Fruit fly (Drosophila melanogaster) whole organism, embryonic: ENCODE measurements around the gene pyd.

ENCODE experiments used
- CG10543 ChIP-seq: fragments of 200-800 bp; sonication (Bioruptor generic); optimal IDR thresholded peaks from 3 replicates; lab custom pipeline; 2017; ENCODE audit warnings: missing biosample characterization, mild to moderate bottlenecking, missing genetic modification characterization, moderate library complexity
- CG11695 ChIP-seq: fragments of 200-800 bp; sonication (Bioruptor generic); IDR thresholded peaks from 3 replicates; pipeline ENCODE4 v1.3.6; 2022; ENCODE audit warnings: missing biosample characterization, missing genetic modification characterization
- CG12104 ChIP-seq: fragments of 200-800 bp; sonication (Bioruptor generic); optimal IDR thresholded peaks from 3 replicates; lab custom pipeline; 2016; ENCODE audit warnings: missing biosample characterization, missing genetic modification characterization
- CG1233 ChIP-seq: fragments of 200-800 bp; sonication (Bioruptor generic); optimal IDR thresholded peaks from 4 replicates; lab custom pipeline; 2018; ENCODE audit warnings: missing biosample characterization, mild to moderate bottlenecking, missing genetic modification characterization
- CG14667 ChIP-seq: fragments of 200-800 bp; sonication (Bioruptor generic); IDR thresholded peaks from 2 replicates; pipeline ENCODE4 v1.3.6; 2022; ENCODE audit warnings: missing biosample characterization, missing genetic modification characterization
- CG15514 ChIP-seq: fragments of 200-800 bp; sonication (Bioruptor generic); optimal IDR thresholded peaks from 3 replicates; lab custom pipeline; 2017; ENCODE audit warnings: missing biosample characterization, missing genetic modification characterization, mild to moderate bottlenecking, moderate library complexity, missing genetic modification reagents
- CG17912 ChIP-seq: fragments of 200-800 bp; sonication (Bioruptor generic); optimal IDR thresholded peaks from 2 replicates; lab custom pipeline; 2018; ENCODE audit warnings: missing biosample characterization, mild to moderate bottlenecking, missing genetic modification characterization
- CG2116 ChIP-seq: fragments of 200-800 bp; sonication (Bioruptor generic); optimal IDR thresholded peaks from 3 replicates; lab custom pipeline; 2018; ENCODE audit warnings: missing biosample characterization, mild to moderate bottlenecking, missing genetic modification characterization
- CG30020 ChIP-seq: fragments of 200-800 bp; optimal IDR thresholded peaks from 2 replicates; lab custom pipeline; 2019; ENCODE audit warnings: missing biosample characterization, mild to moderate bottlenecking, missing genetic modification characterization, moderate library complexity
- CG31388 ChIP-seq: fragments of 200-800 bp; sonication (Bioruptor generic); optimal IDR thresholded peaks from 2 replicates; lab custom pipeline; 2016; ENCODE audit warnings: missing biosample characterization, missing genetic modification characterization
- CG3163 ChIP-seq: fragments of 200-800 bp; sonication (Bioruptor generic); optimal IDR thresholded peaks from 3 replicates; lab custom pipeline; 2016; ENCODE audit warnings: missing biosample characterization, missing genetic modification characterization
- CG3838 ChIP-seq: fragments of 200-800 bp; sonication (Bioruptor generic); optimal IDR thresholded peaks from 3 replicates; lab custom pipeline; 2016; ENCODE audit warnings: missing biosample characterization, missing genetic modification characterization
- CG42726 ChIP-seq: fragments of 200-800 bp; sonication (Bioruptor generic); IDR thresholded peaks from 2 replicates; pipeline ENCODE4 v1.3.6; 2022; ENCODE audit warnings: missing biosample characterization, missing genetic modification characterization; ENCODE audit not compliant: partially characterized antibody
- CG4820 ChIP-seq: fragments of 200-800 bp; sonication (Bioruptor generic); optimal IDR thresholded peaks from 3 replicates; lab custom pipeline; 2016; ENCODE audit warnings: missing biosample characterization, missing genetic modification characterization
- CG7556 ChIP-seq: fragments of 200-800 bp; sonication (Bioruptor generic); optimal IDR thresholded peaks from 2 replicates; lab custom pipeline; 2017; ENCODE audit warnings: missing biosample characterization, mild to moderate bottlenecking, missing genetic modification characterization
- CG7928 ChIP-seq: fragments of 200-800 bp; sonication (Bioruptor generic); optimal IDR thresholded peaks from 2 replicates; lab custom pipeline; 2017; ENCODE audit warnings: missing biosample characterization, mild to moderate bottlenecking, missing genetic modification characterization
- CG8290 ChIP-seq, 3 experiments: fragments of 200-800 bp; sonication (Bioruptor generic); optimal IDR thresholded peaks; 2 replicates each; lab custom pipeline; 2016 to 2019; ENCODE audit warnings: missing biosample characterization in 3 of 3, missing genetic modification characterization in 3 of 3, mild to moderate bottlenecking in 2 of 3, moderate library complexity in 1 of 3
- CG8944 ChIP-seq: fragments of 200-800 bp; sonication (Bioruptor generic); optimal IDR thresholded peaks from 3 replicates; lab custom pipeline; 2016; ENCODE audit warnings: missing biosample characterization, missing genetic modification characterization
- CG9437 ChIP-seq: fragments of 200-800 bp; sonication (Bioruptor generic); optimal IDR thresholded peaks from 2 replicates; lab custom pipeline; 2018; ENCODE audit warnings: missing biosample characterization, mild to moderate bottlenecking, missing genetic modification characterization
- CG9797 ChIP-seq: fragments of 200-800 bp; sonication (Bioruptor generic); optimal IDR thresholded peaks from 3 replicates; lab custom pipeline; 2018; ENCODE audit warnings: missing biosample characterization, mild to moderate bottlenecking, missing genetic modification characterization
- Camta ChIP-seq: fragments of 200-800 bp; sonication (Bioruptor generic); optimal IDR thresholded peaks from 2 replicates; lab custom pipeline; 2016; ENCODE audit warnings: missing biosample characterization, missing genetic modification characterization
- Eip74EF ChIP-seq, 2 experiments: fragments of 200-800 bp in 1 of 2; fragments of >200 bp in 1 of 2; sonication (Bioruptor generic) in 1 of 2; optimal IDR thresholded peaks; 2 replicates each; lab custom pipeline; 2017 to 2019; ENCODE audit warnings: missing biosample characterization in 2 of 2, missing genetic modification characterization in 2 of 2, mild to moderate bottlenecking in 1 of 2, moderate library complexity in 1 of 2
- HLH3B ChIP-seq: fragments of 200-800 bp; sonication (Bioruptor generic); IDR thresholded peaks from 2 replicates; pipeline ENCODE4 v1.3.6; 2022; ENCODE audit warnings: missing biosample characterization, missing genetic modification characterization
- Lpt ChIP-seq: fragments of >200 bp; optimal IDR thresholded peaks from 2 replicates; lab custom pipeline; 2018; ENCODE audit warnings: missing biosample characterization, missing genetic modification characterization
- NC2β ChIP-seq: fragments of 200-800 bp; sonication (Bioruptor generic); optimal IDR thresholded peaks from 2 replicates; lab custom pipeline; 2016; ENCODE audit warnings: missing biosample characterization, missing genetic modification characterization
- NK7.1 ChIP-seq: fragments of 200-800 bp; sonication (Bioruptor generic); optimal IDR thresholded peaks from 3 replicates; lab custom pipeline; 2016; ENCODE audit warnings: missing biosample characterization, missing genetic modification characterization
- Stat92E ChIP-seq, 3 experiments: fragments of >200 bp in 2 of 3; fragments of 200-800 bp in 1 of 3; sonication (Bioruptor generic) in 1 of 3; optimal IDR thresholded peaks; 2 replicates each; lab custom pipeline; 2017 to 2019; ENCODE audit warnings: missing biosample characterization in 3 of 3, missing genetic modification characterization in 3 of 3, mild to moderate bottlenecking in 1 of 3, moderate library complexity in 1 of 3
- Vsx1 ChIP-seq: fragments of 200-800 bp; sonication (Bioruptor generic); optimal IDR thresholded peaks from 2 replicates; lab custom pipeline; 2017; ENCODE audit warnings: missing biosample characterization, mild to moderate bottlenecking, missing genetic modification characterization, missing genetic modification reagents
- YL-1 ChIP-seq: fragments of 200-800 bp; sonication (Bioruptor generic); optimal IDR thresholded peaks from 3 replicates; lab custom pipeline; 2017; ENCODE audit warnings: missing biosample characterization, mild to moderate bottlenecking, missing genetic modification characterization
- ap ChIP-seq: fragments of 200-800 bp; sonication (Bioruptor generic); IDR thresholded peaks from 2 replicates; pipeline ENCODE4 v1.3.6; 2022; ENCODE audit warnings: missing biosample characterization, missing genetic modification characterization
- bcd ChIP-seq: fragments of 200-800 bp; sonication (Bioruptor generic); optimal IDR thresholded peaks from 2 replicates; lab custom pipeline; 2017; ENCODE audit warnings: missing biosample characterization, mild to moderate bottlenecking, missing genetic modification characterization
- crp ChIP-seq, 2 experiments: fragments of 200-800 bp; sonication (Bioruptor generic); optimal IDR thresholded peaks; 2 replicates in 1 of 2; 3 replicates in 1 of 2; lab custom pipeline; 2017; ENCODE audit warnings: missing biosample characterization in 2 of 2, missing genetic modification characterization in 2 of 2, mild to moderate bottlenecking in 1 of 2, moderate library complexity in 1 of 2
- dmrt99B ChIP-seq: fragments of 200-800 bp; sonication (Bioruptor generic); optimal IDR thresholded peaks from 2 replicates; lab custom pipeline; 2018; ENCODE audit warnings: missing biosample characterization, mild to moderate bottlenecking, missing genetic modification characterization, moderate library complexity
- ewg ChIP-seq: fragments of 200-800 bp; sonication (Bioruptor generic); optimal IDR thresholded peaks from 3 replicates; lab custom pipeline; 2017; ENCODE audit warnings: mild to moderate bottlenecking, missing biosample characterization, missing genetic modification reagents, missing genetic modification characterization
- exex ChIP-seq: fragments of 200-800 bp; sonication (Bioruptor generic); optimal IDR thresholded peaks from 4 replicates; lab custom pipeline; 2018; ENCODE audit warnings: missing biosample characterization, mild to moderate bottlenecking, missing genetic modification characterization, moderate library complexity
- gcm2 ChIP-seq: fragments of 200-800 bp; sonication (Bioruptor generic); optimal IDR thresholded peaks from 2 replicates; lab custom pipeline; 2016; ENCODE audit warnings: missing biosample characterization, missing genetic modification characterization
- luna ChIP-seq: fragments of 200-800 bp; sonication (Bioruptor generic); optimal IDR thresholded peaks from 2 replicates; lab custom pipeline; 2016; ENCODE audit warnings: missing biosample characterization, missing genetic modification characterization
- nom ChIP-seq: fragments of 200-800 bp; sonication (Bioruptor generic); optimal IDR thresholded peaks from 2 replicates; lab custom pipeline; 2017; ENCODE audit warnings: missing biosample characterization, missing genetic modification characterization, mild to moderate bottlenecking, moderate library complexity, missing genetic modification reagents
- pita ChIP-seq: fragments of 200-800 bp; sonication (Bioruptor generic); optimal IDR thresholded peaks from 2 replicates; lab custom pipeline; 2017; ENCODE audit warnings: missing biosample characterization, mild to moderate bottlenecking, missing genetic modification characterization
- sc ChIP-seq, 3 experiments: fragments of >200 bp in 2 of 3; fragments of 200-800 bp in 1 of 3; sonication (Bioruptor generic) in 1 of 3; optimal IDR thresholded peaks; 2 replicates in 2 of 3; 3 replicates in 1 of 3; lab custom pipeline; 2017; ENCODE audit warnings: mild to moderate bottlenecking in 1 of 3, missing biosample characterization in 1 of 3, missing genetic modification characterization in 1 of 3, missing genetic modification reagents in 1 of 3
- sd ChIP-seq: fragments of 200-800 bp; sonication (Bioruptor generic); optimal IDR thresholded peaks from 3 replicates; lab custom pipeline; 2018; ENCODE audit warnings: missing biosample characterization, mild to moderate bottlenecking, missing genetic modification characterization, moderate library complexity
- sima ChIP-seq: fragments of 200-800 bp; sonication (Bioruptor generic); optimal IDR thresholded peaks from 2 replicates; lab custom pipeline; 2016; ENCODE audit warnings: missing biosample characterization, missing genetic modification characterization
- sr ChIP-seq: fragments of 200-800 bp; sonication (Bioruptor generic); IDR thresholded peaks from 3 replicates; pipeline ENCODE4 v1.3.6; 2022; ENCODE audit warnings: missing biosample characterization, missing genetic modification characterization
- unc-4 ChIP-seq: fragments of 200-800 bp; sonication (Bioruptor generic); IDR thresholded peaks from 2 replicates; pipeline ENCODE4 v1.3.6; 2022; ENCODE audit warnings: missing biosample characterization, missing genetic modification characterization; ENCODE audit not compliant: partially characterized antibody
- vfl ChIP-seq: fragments of 200-800 bp; sonication (Bioruptor generic); optimal IDR thresholded peaks from 2 replicates; lab custom pipeline; 2016; ENCODE audit warnings: missing biosample characterization, missing genetic modification characterization
- wek ChIP-seq: fragments of 200-800 bp; sonication (Bioruptor generic); optimal IDR thresholded peaks from 3 replicates; lab custom pipeline; 2018; ENCODE audit warnings: missing biosample characterization, mild to moderate bottlenecking, missing genetic modification characterization, moderate library complexity
- zfh2 ChIP-seq: fragments of 200-800 bp; sonication (Bioruptor generic); optimal IDR thresholded peaks from 2 replicates; lab custom pipeline; 2016; ENCODE audit warnings: missing biosample characterization, missing genetic modification characterization

Gene pyd

dm6 chr3R:8811323-8811936, 120.3 kb downstream of the pyd start (continued):
- TF ChIP-seq CG8290 (GFP tag; optimal IDR thresholded peaks at IDR 0.05; lab: Kevin White, UChicago), result peak; percentile 94
- peak; percentile 78 to 100 for TF ChIP-seq CG8290 (tag; optimal IDR thresholded peaks at IDR 0.05; lab: Kevin White, UChicago)
- TF ChIP-seq wek, result peak; percentile 95
- peak in 1 of 3 experiments; percentile 92 for TF ChIP-seq Stat92E (GFP tag; optimal IDR thresholded peaks at IDR 0.05; lab: Kevin White, UChicago)
- TF ChIP-seq CG11695, result peak; percentile 99
- TF ChIP-seq gcm2 (GFP tag; lab: Kevin White, UChicago), result peak; percentile 98
- peak; percentile 86 for TF ChIP-seq CG7928 (GFP tag; lab: Kevin White, UChicago)
- TF ChIP-seq CG12104, result peak; percentile 99
- peak; percentile 98 for TF ChIP-seq CG14667
- peak; percentile 94 for TF ChIP-seq sr (GFP tag; lab: Robert Waterston, UW)
- peak in 1 of 2 experiments; percentile 97 for TF ChIP-seq Eip74EF (GFP tag; optimal IDR thresholded peaks at IDR 0.05; lab: Kevin White, UChicago)
- peak; percentile 98 for TF ChIP-seq vfl (GFP tag; lab: Kevin White, UChicago)
- peak; percentile 96 for TF ChIP-seq sd (tag; lab: Kevin White, UChicago)
- peak; percentile 99 for TF ChIP-seq HLH3B (GFP tag; lab: Robert Waterston, UW)
- TF ChIP-seq luna, result peak; percentile 98
- TF ChIP-seq CG31388 (GFP tag; lab: Kevin White, UChicago), result peak; percentile 97
- TF ChIP-seq CG10543 (GFP tag; lab: Kevin White, UChicago), result peak; percentile 99
- peak; percentile 95 for TF ChIP-seq CG3838 (GFP tag; lab: Kevin White, UChicago)
- peak; percentile 95 for TF ChIP-seq Vsx1 (GFP tag; lab: Kevin White, UChicago)
- TF ChIP-seq CG7556 (GFP tag; lab: Kevin White, UChicago), result peak; percentile 98
- peak; percentile 99 for TF ChIP-seq zfh2 (GFP tag; lab: Kevin White, UChicago)
- TF ChIP-seq pita (GFP tag; lab: Kevin White, UChicago), result no peak
- 0 out of 2 replicates have a peak, but pooled peaks have one; percentile 26 for TF ChIP-seq CG42726 (GFP tag; lab: Robert Waterston, UW)
- TF ChIP-seq exex (tag; lab: Kevin White, UChicago), result peak; percentile 94
- peak; percentile 86 for TF ChIP-seq CG30020 (tag; lab: Kevin White, UChicago)
- TF ChIP-seq crp (GFP tag; optimal IDR thresholded peaks at IDR 0.05; lab: Kevin White, UChicago), result peak; percentile 38 to 74
- peak; percentile 35; the same call in 1 of the 2 replicates for TF ChIP-seq unc-4 (GFP tag; lab: Robert Waterston, UW)
- no peak for TF ChIP-seq sc (optimal IDR thresholded peaks at IDR 0.05; lab: Kevin White, UChicago)
- peak; percentile 96 for TF ChIP-seq sc (GFP tag; optimal IDR thresholded peaks at IDR 0.05; lab: Kevin White, UChicago)
- peak; percentile 99 for TF ChIP-seq NK7.1 (GFP tag; lab: Kevin White, UChicago)
- peak; percentile 92 for TF ChIP-seq CG3163
- TF ChIP-seq dmrt99B (tag; lab: Kevin White, UChicago), result peak; percentile 100
- TF ChIP-seq CG2116 (GFP tag; lab: Kevin White, UChicago), result peak; percentile 81
- peak; percentile 95 for TF ChIP-seq CG17912 (GFP tag; lab: Kevin White, UChicago)
- peak; percentile 44 for TF ChIP-seq CG9797 (GFP tag; lab: Kevin White, UChicago)
- peak; percentile 98 for TF ChIP-seq ap (GFP tag; lab: Robert Waterston, UW)
- peak; percentile 98 for TF ChIP-seq CG4820 (GFP tag; lab: Kevin White, UChicago)
- peak; percentile 97 for TF ChIP-seq ewg (GFP tag; lab: Kevin White, UChicago)
- peak; percentile 95 for TF ChIP-seq CG9437 (GFP tag; lab: Kevin White, UChicago)
- TF ChIP-seq bcd (GFP tag; lab: Kevin White, UChicago), result peak; percentile 99
- no peak for TF ChIP-seq Lpt (GFP tag; lab: Kevin White, UChicago)
- peak; percentile 98 for TF ChIP-seq CG8944 (GFP tag; lab: Kevin White, UChicago)
- peak; percentile 96 for TF ChIP-seq sima (GFP tag; lab: Kevin White, UChicago)
- peak; percentile 98 for TF ChIP-seq CG1233
- peak; percentile 99 for TF ChIP-seq Camta (GFP tag; lab: Kevin White, UChicago)
- peak; percentile 97 for TF ChIP-seq nom
- peak; percentile 95 for TF ChIP-seq CG15514
- peak; percentile 95 for TF ChIP-seq YL-1 (GFP tag; lab: Kevin White, UChicago)
- peak; percentile 98 for TF ChIP-seq NC2β (GFP tag; lab: Kevin White, UChicago)
